Fruit fly (Drosophila melanogaster) whole organism, prepupa: ENCODE measurements around the gene Ntf-2r.
A peak's percentile ranks its signal among the peaks of the same experiment; 100 is the strongest.

ENCODE experiments used
- Blimp-1 ChIP-seq: fragments of 200-800 bp; sonication (Bioruptor generic); optimal IDR thresholded peaks from 3 replicates; lab custom pipeline; 2017; ENCODE audit warnings: missing biosample characterization, missing genetic modification characterization, mild to moderate bottlenecking, moderate library complexity, missing genetic modification reagents
- CG10631 ChIP-seq: fragments of 200-800 bp; sonication (Bioruptor generic); optimal IDR thresholded peaks from 2 replicates; lab custom pipeline; 2016; ENCODE audit warnings: missing biosample characterization, missing genetic modification characterization
- CG10669 ChIP-seq: fragments of 200-800 bp; sonication (Bioruptor generic); optimal IDR thresholded peaks from 3 replicates; lab custom pipeline; 2018; ENCODE audit warnings: missing biosample characterization, mild to moderate bottlenecking, missing genetic modification characterization, moderate library complexity
- CG11902 ChIP-seq: fragments of 200-800 bp; sonication (Bioruptor generic); optimal IDR thresholded peaks from 3 replicates; lab custom pipeline; 2016; ENCODE audit warnings: missing biosample characterization, missing genetic modification characterization
- CG15336 ChIP-seq: fragments of 200-800 bp; sonication (Bioruptor generic); IDR thresholded peaks from 2 replicates; pipeline ENCODE4 v1.3.6; 2022; ENCODE audit warnings: missing biosample characterization, missing genetic modification characterization
- CG3032 ChIP-seq: fragments of 200-800 bp; optimal IDR thresholded peaks from 2 replicates; lab custom pipeline; 2019; ENCODE audit warnings: missing biosample characterization, mild to moderate bottlenecking, missing genetic modification characterization, moderate library complexity
- CG31627 ChIP-seq: fragments of 200-800 bp; sonication (Bioruptor generic); optimal IDR thresholded peaks from 3 replicates; lab custom pipeline; 2016; ENCODE audit warnings: missing biosample characterization, missing genetic modification characterization
- CG32006 ChIP-seq: fragments of 200-800 bp; sonication (Bioruptor generic); optimal IDR thresholded peaks from 3 replicates; lab custom pipeline; 2017; ENCODE audit warnings: missing biosample characterization, mild to moderate bottlenecking, missing genetic modification characterization
- CG34406 ChIP-seq: fragments of 200-800 bp; sonication (Bioruptor generic); optimal IDR thresholded peaks from 3 replicates; lab custom pipeline; 2016; ENCODE audit warnings: missing biosample characterization, missing genetic modification characterization
- CG3919 ChIP-seq: fragments of 200-800 bp; sonication (Bioruptor generic); optimal IDR thresholded peaks from 3 replicates; lab custom pipeline; 2016; ENCODE audit warnings: missing biosample characterization, missing genetic modification characterization
- CG4318 ChIP-seq: fragments of 200-800 bp; sonication (Bioruptor generic); optimal IDR thresholded peaks from 3 replicates; lab custom pipeline; 2017; ENCODE audit warnings: missing biosample characterization, mild to moderate bottlenecking, missing genetic modification characterization
- CG6163 ChIP-seq: fragments of 200-800 bp; sonication (Bioruptor generic); IDR thresholded peaks from 3 replicates; pipeline ENCODE4 v1.3.6; 2022; ENCODE audit warnings: missing biosample characterization, missing genetic modification characterization
- CG6276 ChIP-seq: fragments of 200-800 bp; sonication (Bioruptor generic); optimal IDR thresholded peaks from 2 replicates; lab custom pipeline; 2017; ENCODE audit warnings: missing biosample characterization, mild to moderate bottlenecking, missing genetic modification characterization
- CG6792 ChIP-seq: fragments of 200-800 bp; sonication (Bioruptor generic); optimal IDR thresholded peaks from 3 replicates; lab custom pipeline; 2016; ENCODE audit warnings: missing biosample characterization, missing genetic modification characterization
- CG6808 ChIP-seq: fragments of 200-800 bp; sonication (Bioruptor generic); optimal IDR thresholded peaks from 3 replicates; lab custom pipeline; 2017; ENCODE audit warnings: missing biosample characterization, missing genetic modification characterization, mild to moderate bottlenecking, moderate library complexity, missing genetic modification reagents
- CG6854 ChIP-seq: fragments of 200-800 bp; sonication (Bioruptor generic); optimal IDR thresholded peaks from 2 replicates; lab custom pipeline; 2017; ENCODE audit warnings: missing biosample characterization, mild to moderate bottlenecking, missing genetic modification characterization
- CG7368 ChIP-seq: fragments of 200-800 bp; sonication (Bioruptor generic); optimal IDR thresholded peaks from 3 replicates; lab custom pipeline; 2016; ENCODE audit warnings: missing biosample characterization, missing genetic modification characterization
- CG8319 ChIP-seq: fragments of 200-800 bp; sonication (Bioruptor generic); optimal IDR thresholded peaks from 3 replicates; lab custom pipeline; 2016; ENCODE audit warnings: missing biosample characterization, missing genetic modification characterization
- CG8632 ChIP-seq: fragments of 200-800 bp; sonication (Bioruptor generic); optimal IDR thresholded peaks from 3 replicates; lab custom pipeline; 2016; ENCODE audit warnings: missing biosample characterization, missing genetic modification characterization
- CG9139 ChIP-seq: fragments of 200-800 bp; sonication (Bioruptor generic); optimal IDR thresholded peaks from 3 replicates; lab custom pipeline; 2017; ENCODE audit warnings: missing biosample characterization, mild to moderate bottlenecking, missing genetic modification characterization
- Eip75B ChIP-seq: fragments of 200-800 bp; sonication (Bioruptor generic); optimal IDR thresholded peaks from 3 replicates; lab custom pipeline; 2016; ENCODE audit warnings: missing biosample characterization, missing genetic modification characterization
- Ets21C ChIP-seq: fragments of 200-800 bp; sonication (Bioruptor generic); optimal IDR thresholded peaks from 3 replicates; lab custom pipeline; 2016; ENCODE audit warnings: missing biosample characterization, missing genetic modification characterization
- Ets96B ChIP-seq: fragments of 200-800 bp; optimal IDR thresholded peaks from 2 replicates; lab custom pipeline; 2019; ENCODE audit warnings: missing biosample characterization, mild to moderate bottlenecking, missing genetic modification characterization, moderate library complexity
- Gug ChIP-seq: fragments of 200-800 bp; sonication (Bioruptor generic); IDR thresholded peaks from 2 replicates; pipeline ENCODE4 v1.3.6; 2022; ENCODE audit warnings: missing biosample characterization, missing genetic modification characterization
- Hr39 ChIP-seq: fragments of 200-800 bp; sonication (Bioruptor generic); optimal IDR thresholded peaks from 2 replicates; lab custom pipeline; 2016; ENCODE audit warnings: missing biosample characterization, missing genetic modification characterization
- Hr4 ChIP-seq: fragments of 200-800 bp; sonication (Bioruptor generic); optimal IDR thresholded peaks from 3 replicates; lab custom pipeline; 2016; ENCODE audit warnings: missing biosample characterization, missing genetic modification characterization
- OdsH ChIP-seq: fragments of 200-800 bp; sonication (Bioruptor generic); optimal IDR thresholded peaks from 3 replicates; lab custom pipeline; 2016; ENCODE audit warnings: missing biosample characterization, missing genetic modification characterization
- Smox ChIP-seq: fragments of 200-800 bp; sonication (Bioruptor generic); optimal IDR thresholded peaks from 3 replicates; lab custom pipeline; 2016; ENCODE audit warnings: missing biosample characterization, missing genetic modification characterization
- Sox102F ChIP-seq: fragments of 200-800 bp; sonication (Bioruptor generic); optimal IDR thresholded peaks from 2 replicates; lab custom pipeline; 2016; ENCODE audit warnings: missing biosample characterization, mild to moderate bottlenecking, missing genetic modification characterization
- Sox14 ChIP-seq: fragments of 200-800 bp; sonication (Bioruptor generic); optimal IDR thresholded peaks from 3 replicates; lab custom pipeline; 2016; ENCODE audit warnings: missing biosample characterization, missing genetic modification characterization
- Sox15 ChIP-seq: fragments of 200-800 bp; sonication (Bioruptor generic); optimal IDR thresholded peaks from 3 replicates; lab custom pipeline; 2016; ENCODE audit warnings: missing biosample characterization, missing genetic modification characterization
- achi ChIP-seq: fragments of 200-800 bp; sonication (Bioruptor generic); optimal IDR thresholded peaks from 3 replicates; lab custom pipeline; 2016; ENCODE audit warnings: missing biosample characterization, missing genetic modification characterization
- acj6 ChIP-seq: fragments of 200-800 bp; sonication (Bioruptor generic); optimal IDR thresholded peaks from 3 replicates; lab custom pipeline; 2016; ENCODE audit warnings: missing biosample characterization, missing genetic modification characterization
- dac ChIP-seq: fragments of 200-800 bp; sonication (Bioruptor generic); optimal IDR thresholded peaks from 2 replicates; lab custom pipeline; 2017; ENCODE audit warnings: missing biosample characterization, mild to moderate bottlenecking, missing genetic modification characterization
- dsx ChIP-seq: fragments of 200-800 bp; optimal IDR thresholded peaks from 3 replicates; lab custom pipeline; 2019; ENCODE audit warnings: missing biosample characterization, mild to moderate bottlenecking, missing genetic modification characterization, moderate library complexity; ENCODE audit not compliant: poor library complexity, severe bottlenecking
- esn ChIP-seq: fragments of 200-800 bp; sonication (Bioruptor generic); optimal IDR thresholded peaks from 2 replicates; lab custom pipeline; 2016; ENCODE audit warnings: missing biosample characterization, mild to moderate bottlenecking, missing genetic modification characterization, moderate library complexity
- fd85E ChIP-seq: fragments of 200-800 bp; sonication (Bioruptor generic); optimal IDR thresholded peaks from 3 replicates; lab custom pipeline; 2016; ENCODE audit warnings: missing biosample characterization, missing genetic modification characterization
- fkh ChIP-seq: fragments of 200-800 bp; sonication (Bioruptor generic); optimal IDR thresholded peaks from 3 replicates; lab custom pipeline; 2017; ENCODE audit warnings: missing biosample characterization, mild to moderate bottlenecking, missing genetic modification characterization, moderate library complexity
- lz ChIP-seq: fragments of 200-800 bp; sonication (Bioruptor generic); optimal IDR thresholded peaks from 3 replicates; lab custom pipeline; 2016; ENCODE audit warnings: missing biosample characterization, missing genetic modification characterization
- net ChIP-seq: fragments of 200-800 bp; sonication (Bioruptor generic); optimal IDR thresholded peaks from 3 replicates; lab custom pipeline; 2016; ENCODE audit warnings: missing biosample characterization, missing genetic modification characterization
- pdm3 ChIP-seq: fragments of 200-800 bp; sonication (Bioruptor generic); optimal IDR thresholded peaks from 3 replicates; lab custom pipeline; 2016; ENCODE audit warnings: missing biosample characterization, missing genetic modification characterization
- salr ChIP-seq, 2 experiments: fragments of 200-800 bp; sonication (Bioruptor generic); optimal IDR thresholded peaks; 3 replicates each; lab custom pipeline; 2016 to 2018; ENCODE audit warnings: missing biosample characterization in 2 of 2, missing genetic modification characterization in 2 of 2, mild to moderate bottlenecking in 1 of 2
- spab ChIP-seq: fragments of 200-800 bp; sonication (Bioruptor generic); optimal IDR thresholded peaks from 2 replicates; lab custom pipeline; 2017; ENCODE audit warnings: missing biosample characterization, mild to moderate bottlenecking, missing genetic modification characterization, missing genetic modification reagents
- ss ChIP-seq, 2 experiments: fragments of 200-800 bp; sonication (Bioruptor generic); optimal IDR thresholded peaks; 2 replicates in 1 of 2; 3 replicates in 1 of 2; lab custom pipeline; 2017 to 2018; ENCODE audit warnings: mild to moderate bottlenecking in 2 of 2, missing biosample characterization in 2 of 2, missing genetic modification characterization in 2 of 2, moderate library complexity in 1 of 2
- topi ChIP-seq: fragments of 200-800 bp; sonication (Bioruptor generic); optimal IDR thresholded peaks from 3 replicates; lab custom pipeline; 2016; ENCODE audit warnings: missing biosample characterization, missing genetic modification characterization

Ntf-2r gene

dm6 chr2L:18455506-18456491, 1.4 kb downstream of the Ntf-2r start (continued):
- peak; percentile 76 for TF ChIP-seq CG6792 (GFP tag; lab: Kevin White, UChicago)
- no peak for TF ChIP-seq fkh (GFP tag; lab: Kevin White, UChicago)
- TF ChIP-seq OdsH (GFP tag; lab: Kevin White, UChicago), result peak; percentile 83
- TF ChIP-seq CG9139 (GFP tag; lab: Kevin White, UChicago), result peak; percentile 97
- peak; percentile 80 for TF ChIP-seq CG10631 (GFP tag; lab: Kevin White, UChicago)
- TF ChIP-seq acj6 (GFP tag; lab: Kevin White, UChicago), result peak; percentile 77
- TF ChIP-seq CG31627 (GFP tag; lab: Kevin White, UChicago), result peak; percentile 43
- TF ChIP-seq dsx, result peak; percentile 76
- peak; percentile 37 for TF ChIP-seq topi
- peak; percentile 49 for TF ChIP-seq esn
- peak; percentile 18 for TF ChIP-seq Sox102F (GFP tag; lab: Kevin White, UChicago)
- peak; percentile 96 for TF ChIP-seq CG15336
- TF ChIP-seq achi (GFP tag; lab: Kevin White, UChicago), result peak; percentile 82
- peak; percentile 80 for TF ChIP-seq Sox14 (GFP tag; lab: Kevin White, UChicago)
- TF ChIP-seq CG34406 (GFP tag; lab: Kevin White, UChicago), result peak; percentile 83
- peak; percentile 93 for TF ChIP-seq net (GFP tag; lab: Kevin White, UChicago)
- peak; percentile 99 for TF ChIP-seq spab
- peak; percentile 79 for TF ChIP-seq CG6854
- no peak for TF ChIP-seq CG4318 (GFP tag; lab: Kevin White, UChicago)
- peak; percentile 100 for TF ChIP-seq CG6163
- TF ChIP-seq Hr4, result peak; percentile 27
- peak; percentile 98 for TF ChIP-seq dac
- peak; percentile 99 for TF ChIP-seq CG6276 (GFP tag; lab: Kevin White, UChicago)

- TF ChIP-seq Eip75B, result peak; percentile 21
- peak; percentile 13 for TF ChIP-seq Ets96B
- no peak for TF ChIP-seq CG31627 (GFP tag; lab: Kevin White, UChicago)
- no peak for TF ChIP-seq acj6 (GFP tag; lab: Kevin White, UChicago)
- TF ChIP-seq CG8319 (GFP tag; lab: Kevin White, UChicago), result no peak
- TF ChIP-seq Hr4, result no peak
- peak; percentile 44 for TF ChIP-seq Sox102F (GFP tag; lab: Kevin White, UChicago)
- peak; percentile 6 for TF ChIP-seq CG32006 (GFP tag; lab: Kevin White, UChicago)
- TF ChIP-seq Smox (GFP tag; lab: Kevin White, UChicago), result no peak
- TF ChIP-seq lz (GFP tag; lab: Kevin White, UChicago), result no peak
- no peak for TF ChIP-seq CG4318 (GFP tag; lab: Kevin White, UChicago)
- TF ChIP-seq CG3919, result peak; percentile 31
- peak; percentile 1 for TF ChIP-seq CG6854
- TF ChIP-seq Ets21C (GFP tag; lab: Kevin White, UChicago), result no peak
- TF ChIP-seq CG6792 (GFP tag; lab: Kevin White, UChicago), result no peak
- TF ChIP-seq CG10669, result peak; percentile 27
- no peak for TF ChIP-seq OdsH (GFP tag; lab: Kevin White, UChicago)
- peak; percentile 5 for TF ChIP-seq CG8632
- no peak for TF ChIP-seq Gug (GFP tag; lab: Robert Waterston, UW)
- peak; percentile 47 for TF ChIP-seq CG6276 (GFP tag; lab: Kevin White, UChicago)
- no peak for TF ChIP-seq Blimp-1 (GFP tag; lab: Kevin White, UChicago)
- no peak for TF ChIP-seq fd85E (GFP tag; lab: Kevin White, UChicago)
- peak in 1 of 2 experiments; percentile 33 for TF ChIP-seq salr (GFP tag; optimal IDR thresholded peaks at IDR 0.05; lab: Kevin White, UChicago)
- TF ChIP-seq fkh (GFP tag; lab: Kevin White, UChicago), result no peak
- TF ChIP-seq CG3032 (tag; lab: Kevin White, UChicago), result peak; percentile 35
- TF ChIP-seq achi (GFP tag; lab: Kevin White, UChicago), result no peak
- peak; percentile 60 to 86 for TF ChIP-seq ss (GFP tag; optimal IDR thresholded peaks at IDR 0.05; lab: Kevin White, UChicago)
- no peak for TF ChIP-seq CG7368 (GFP tag; lab: Kevin White, UChicago)
- no peak for TF ChIP-seq Hr39 (GFP tag; lab: Kevin White, UChicago)
- TF ChIP-seq pdm3 (GFP tag; lab: Kevin White, UChicago), result no peak
- TF ChIP-seq CG6808, result peak; percentile 74
- no peak for TF ChIP-seq Sox15 (GFP tag; lab: Kevin White, UChicago)
- peak; percentile 67 for TF ChIP-seq dsx
- TF ChIP-seq CG11902 (GFP tag; lab: Kevin White, UChicago), result no peak
Measured at dm6 chr2L:18456932-18457583, 2.6 kb downstream of the Ntf-2r start.
